Worm (Caenorhabditis elegans) whole organism, early embryonic: ENCODE data around the gene C06E7.2.

Experiments
- ets-7 ChIP-seq: sonication (generic microtip); optimal IDR thresholded peaks from 2 replicates; lab custom pipeline; 2016; ENCODE audit warnings: missing genotype, missing genetic modification characterization, missing compliant biosample characterization
- sea-1 ChIP-seq: fragments of 200-800 bp; sonication (Bioruptor generic); conservative IDR thresholded peaks from 2 replicates; pipeline ENCODE4 v1.3.6; 2022; ENCODE audit warnings: missing genetic modification characterization, missing compliant biosample characterization

DNA sequence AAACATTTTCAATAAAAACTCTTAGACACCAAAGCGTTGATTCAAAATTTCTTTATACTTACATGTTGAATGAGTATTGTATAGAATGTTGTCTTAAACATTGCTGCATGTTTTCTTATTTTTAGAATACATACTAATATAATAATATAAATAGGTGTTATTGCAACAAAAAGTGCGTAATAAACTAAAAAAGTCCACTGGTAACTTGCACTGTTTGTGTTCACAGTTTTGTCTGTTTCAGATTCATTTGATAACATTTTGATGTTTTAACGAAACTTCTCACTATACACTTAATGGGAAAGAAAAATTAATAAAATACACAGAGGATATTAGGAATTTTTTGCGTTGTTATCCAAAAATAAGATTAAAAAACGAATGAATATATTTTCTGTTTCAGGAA, 34.5 kb downstream of the C06E7.2 start, which contains the start of gene srv-19:
- TF ChIP-seq ets-7 (tag; lab: Kevin White, UChicago), result no peak
- TF ChIP-seq sea-1, result no peak
